Worm (Caenorhabditis elegans) whole organism, L3 larva: ENCODE results near the gene sto-3.
A peak's percentile ranks its signal among the peaks of the same experiment; 100 is the strongest.

Source experiments
- R02D3.7 ChIP-seq: fragments of 150-350 bp; optimal IDR thresholded peaks from 2 replicates; lab custom pipeline; 2014; ENCODE audit warnings: missing biosample characterization, missing genetic modification characterization
- ZK546.5 ChIP-seq: sonication (generic microtip); optimal IDR thresholded peaks from 2 replicates; lab custom pipeline; 2017; ENCODE audit warnings: missing biosample characterization, missing genetic modification characterization
- ama-1 ChIP-seq: fragments of 150-350 bp; optimal IDR thresholded peaks from 2 replicates; lab custom pipeline; 2018
- ceh-16 ChIP-seq: sonication (generic microtip); optimal IDR thresholded peaks from 2 replicates; lab custom pipeline; 2017; ENCODE audit warnings: missing biosample characterization, missing genetic modification characterization
- ceh-82 ChIP-seq: fragments of 150-350 bp; optimal IDR thresholded peaks from 2 replicates; lab custom pipeline; 2014; ENCODE audit warnings: missing biosample characterization, missing genetic modification characterization
- daf-12 ChIP-seq: fragments of 150-350 bp; optimal IDR thresholded peaks from 2 replicates; lab custom pipeline; 2014; ENCODE audit warnings: missing biosample characterization, missing genetic modification reagents, missing genetic modification characterization
- elt-1 ChIP-seq: fragments of 150-350 bp; optimal IDR thresholded peaks from 2 replicates; lab custom pipeline; 2014; ENCODE audit warnings: missing biosample characterization, missing genetic modification characterization
- elt-2 ChIP-seq: sonication (generic microtip); optimal IDR thresholded peaks from 2 replicates; lab custom pipeline; 2016; ENCODE audit warnings: missing genetic modification reagents, mild to moderate bottlenecking, missing genetic modification characterization, missing compliant biosample characterization
- eor-1 ChIP-seq, 2 experiments: fragments of 150-350 bp; optimal IDR thresholded peaks; 2 replicates each; lab custom pipeline; 2014 to 2018; ENCODE audit warnings: missing biosample characterization in 2 of 2, missing genetic modification characterization in 2 of 2
- fkh-10 ChIP-seq: sonication (generic microtip); optimal IDR thresholded peaks from 2 replicates; lab custom pipeline; 2017; ENCODE audit warnings: missing biosample characterization, missing genetic modification reagents, missing genetic modification characterization
- fkh-2 ChIP-seq: fragments of 150-350 bp; optimal IDR thresholded peaks from 2 replicates; lab custom pipeline; 2014; ENCODE audit warnings: missing biosample characterization, missing genetic modification reagents, missing genetic modification characterization
- fos-1 ChIP-seq: fragments of 150-350 bp; optimal IDR thresholded peaks from 2 replicates; lab custom pipeline; 2014; ENCODE audit warnings: missing biosample characterization, missing genetic modification characterization
- hmg-11 ChIP-seq: sonication (generic microtip); optimal IDR thresholded peaks from 2 replicates; lab custom pipeline; 2016; ENCODE audit warnings: missing genetic modification characterization, missing compliant biosample characterization
- jun-1 ChIP-seq: fragments of 150-350 bp; optimal IDR thresholded peaks from 2 replicates; lab custom pipeline; 2014; ENCODE audit warnings: missing biosample characterization, missing genetic modification reagents, missing genetic modification characterization
- lin-15B ChIP-seq: fragments of 150-350 bp; optimal IDR thresholded peaks from 2 replicates; lab custom pipeline; 2014; ENCODE audit warnings: missing biosample characterization, missing genetic modification characterization
- lsy-12 ChIP-seq: sonication (generic microtip); optimal IDR thresholded peaks from 2 replicates; lab custom pipeline; 2016; ENCODE audit warnings: mild to moderate bottlenecking, missing genetic modification characterization, missing compliant biosample characterization
- mdl-1 ChIP-seq: fragments of 150-350 bp; optimal IDR thresholded peaks from 2 replicates; lab custom pipeline; 2014; ENCODE audit warnings: missing biosample characterization, missing genetic modification characterization
- mml-1 ChIP-seq: fragments of 150-350 bp; sonication (generic microtip); optimal IDR thresholded peaks from 3 replicates; lab custom pipeline; 2014; ENCODE audit warnings: missing biosample characterization, missing genetic modification characterization
- nfya-1 ChIP-seq: sonication (generic microtip); optimal IDR thresholded peaks from 2 replicates; lab custom pipeline; 2017; ENCODE audit warnings: missing genetic modification characterization, mild to moderate bottlenecking, missing compliant biosample characterization, antibody characterized with exemption, moderate library complexity; ENCODE audit not compliant: insufficient read depth
- nhr-12 ChIP-seq: fragments of 150-350 bp; optimal IDR thresholded peaks from 2 replicates; lab custom pipeline; 2014; ENCODE audit warnings: missing biosample characterization, missing genetic modification characterization
- nhr-23 ChIP-seq: fragments of 150-350 bp; optimal IDR thresholded peaks from 2 replicates; lab custom pipeline; 2014; ENCODE audit warnings: missing biosample characterization, missing genetic modification reagents, missing genetic modification characterization
- nhr-237 ChIP-seq: fragments of 150-350 bp; optimal IDR thresholded peaks from 2 replicates; lab custom pipeline; 2014; ENCODE audit warnings: missing biosample characterization, missing genetic modification characterization
- nhr-25 ChIP-seq: sonication (generic microtip); optimal IDR thresholded peaks from 2 replicates; lab custom pipeline; 2017; ENCODE audit warnings: missing biosample characterization, missing genetic modification characterization
- nhr-28 ChIP-seq: fragments of 150-350 bp; optimal IDR thresholded peaks from 2 replicates; lab custom pipeline; 2014; ENCODE audit warnings: missing biosample characterization, missing genetic modification characterization
- nhr-43 ChIP-seq: sonication (generic microtip); optimal IDR thresholded peaks from 2 replicates; lab custom pipeline; 2016; ENCODE audit warnings: mild to moderate bottlenecking, missing genetic modification characterization, missing compliant biosample characterization; ENCODE audit not compliant: poor library complexity, severe bottlenecking
- nhr-67 ChIP-seq: fragments of 150-350 bp; optimal IDR thresholded peaks from 2 replicates; lab custom pipeline; 2014; ENCODE audit warnings: missing biosample characterization, missing genetic modification characterization
- nhr-76 ChIP-seq: fragments of 150-350 bp; sonication (generic microtip); optimal IDR thresholded peaks from 5 replicates; lab custom pipeline; 2014; ENCODE audit warnings: missing biosample characterization, missing genetic modification characterization
- nhr-77 ChIP-seq: fragments of 150-350 bp; optimal IDR thresholded peaks from 2 replicates; lab custom pipeline; 2014; ENCODE audit warnings: missing biosample characterization, missing genetic modification characterization
- pha-4 ChIP-seq: fragments of 150-350 bp; optimal IDR thresholded peaks from 2 replicates; lab custom pipeline; 2014; ENCODE audit warnings: missing biosample characterization, missing genetic modification reagents, missing genetic modification characterization
- pqm-1 ChIP-seq: fragments of 150-350 bp; optimal IDR thresholded peaks from 2 replicates; lab custom pipeline; 2017; ENCODE audit warnings: missing biosample characterization, missing genetic modification characterization, inconsistent platforms
- snpc-4 ChIP-seq: fragments of 150-350 bp; optimal IDR thresholded peaks from 2 replicates; lab custom pipeline; 2014; ENCODE audit warnings: missing biosample characterization, missing genetic modification characterization
- unc-39 ChIP-seq: sonication (generic microtip); optimal IDR thresholded peaks from 4 replicates; lab custom pipeline; 2017; ENCODE audit warnings: missing biosample characterization, missing genetic modification characterization
- unc-62 ChIP-seq: fragments of 150-350 bp; sonication (generic microtip); optimal IDR thresholded peaks from 4 replicates; lab custom pipeline; 2014; ENCODE audit warnings: missing biosample characterization, missing genetic modification reagents, missing genetic modification characterization
- zag-1 ChIP-seq: fragments of 150-350 bp; optimal IDR thresholded peaks from 2 replicates; lab custom pipeline; 2014; ENCODE audit warnings: missing biosample characterization, missing genetic modification characterization
- ztf-11 ChIP-seq: fragments of 150-350 bp; optimal IDR thresholded peaks from 2 replicates; lab custom pipeline; 2014; ENCODE audit warnings: missing biosample characterization, missing genetic modification characterization
- ztf-4 ChIP-seq: fragments of 150-350 bp; optimal IDR thresholded peaks from 2 replicates; lab custom pipeline; 2014; ENCODE audit warnings: missing biosample characterization, missing genetic modification characterization

Gene sto-3

ce11 chrX:11600488-11601106 lies 21.3 kb downstream of the sto-3 start:
- no peak for TF ChIP-seq fos-1 (tag; lab: Kevin White, UChicago)
- TF ChIP-seq ceh-16 (tag; lab: Kevin White, UChicago): no peak
- peak; percentile 38 for TF ChIP-seq hmg-11 (tag; lab: Kevin White, UChicago)
- no peak for TF ChIP-seq fkh-2 (tag; lab: Kevin White, UChicago)
- TF ChIP-seq elt-2 (tag; lab: Kevin White, UChicago): no peak
- no peak for TF ChIP-seq elt-1

ce11 chrX:11598839-11599238 lies 23.1 kb downstream of the sto-3 start:
- no peak for TF ChIP-seq mdl-1 (tag; lab: Kevin White, UChicago)

- TF ChIP-seq eor-1 (tag; optimal IDR thresholded peaks at IDR 0.05; lab: Kevin White, UChicago): no peak
- no peak for TF ChIP-seq nhr-28 (tag; lab: Kevin White, UChicago)
- no peak for TF ChIP-seq nhr-76
- TF ChIP-seq ZK546.5 (tag; lab: Kevin White, UChicago): no peak
- TF ChIP-seq R02D3.7: no peak
Observed at ce11 chrX:11596876-11597275, 25.0 kb downstream of the sto-3 start.

DNA sequence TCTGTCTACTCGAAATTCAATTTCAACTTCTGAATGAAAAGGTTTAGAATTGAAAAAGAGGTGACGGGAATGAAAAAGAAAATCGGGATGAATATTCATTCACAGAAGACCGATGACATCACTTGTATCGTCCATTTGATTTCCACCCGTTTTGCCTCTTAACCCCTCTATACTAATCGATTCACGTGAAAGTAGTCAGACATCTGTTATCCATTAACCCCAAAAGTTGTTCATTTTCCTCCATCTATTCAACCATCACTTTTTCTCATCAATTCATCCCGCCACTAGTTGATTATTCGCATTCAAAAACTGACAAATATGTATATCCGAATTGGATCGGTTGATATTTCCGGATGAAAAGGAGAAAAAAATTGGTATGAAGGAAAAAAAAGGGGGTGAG lies 29.4 kb downstream of the sto-3 start:
- no peak for TF ChIP-seq ztf-11 (tag; lab: Kevin White, UChicago)
- TF ChIP-seq ama-1 (lab: Kevin White, UChicago): no peak
- no peak for TF ChIP-seq nhr-25 (tag; lab: Kevin White, UChicago)
- no peak for TF ChIP-seq daf-12 (tag; lab: Kevin White, UChicago)
- TF ChIP-seq unc-62 (GFP tag; lab: Kevin White, UChicago): no peak
- no peak for TF ChIP-seq fkh-10 (GFP tag; lab: Kevin White, UChicago)
- no peak for TF ChIP-seq nhr-43 (tag; lab: Kevin White, UChicago)
- no peak for TF ChIP-seq eor-1 (tag; optimal IDR thresholded peaks at IDR 0.05; lab: Kevin White, UChicago)
- TF ChIP-seq zag-1 (tag; lab: Kevin White, UChicago): no peak
- no peak for TF ChIP-seq ztf-4 (tag; lab: Kevin White, UChicago)
- TF ChIP-seq nhr-12 (tag; lab: Kevin White, UChicago): no peak

ce11 chrX:11591620-11592019 lies 30.3 kb downstream of the sto-3 start, which contains the start of gene F52D10.2:
Gene F52D10.2, minus strand, starts transcription at chrX:11591720.
- no peak for TF ChIP-seq ceh-82 (tag; lab: Kevin White, UChicago)
- no peak for TF ChIP-seq mml-1
- TF ChIP-seq fos-1 (tag; lab: Kevin White, UChicago): no peak
- TF ChIP-seq nhr-76: no peak
- TF ChIP-seq jun-1 (tag; lab: Kevin White, UChicago): no peak
- TF ChIP-seq pha-4 (tag; lab: Kevin White, UChicago): no peak
- TF ChIP-seq lin-15B: no peak
- TF ChIP-seq lsy-12 (tag; lab: Kevin White, UChicago): no peak
- no peak for TF ChIP-seq mdl-1 (tag; lab: Kevin White, UChicago)
- no peak for TF ChIP-seq nhr-25 (tag; lab: Kevin White, UChicago)
- no peak for TF ChIP-seq pqm-1
- TF ChIP-seq nfya-1 (tag; lab: Kevin White, UChicago): no peak
- TF ChIP-seq, all 47 proteins: peak for 0

DNA sequence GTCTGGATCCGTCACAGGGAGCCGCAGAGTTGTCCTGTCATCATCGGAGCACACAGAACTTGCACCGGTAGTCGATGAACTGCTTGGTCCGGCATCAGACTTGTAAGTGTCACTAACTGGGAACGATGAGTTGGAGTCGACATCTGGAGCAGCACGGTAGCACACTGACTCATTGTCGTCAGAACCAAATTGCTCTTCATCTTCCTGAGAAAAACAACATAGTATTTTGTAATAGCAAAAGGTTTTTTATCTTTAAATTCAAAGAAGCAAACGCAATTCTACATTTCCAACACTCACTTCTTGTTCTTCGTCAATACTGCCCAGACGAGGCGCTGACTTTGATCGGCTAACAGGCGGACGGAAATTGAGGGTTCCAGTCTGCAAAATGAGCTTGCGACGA lies 31.4 kb downstream of the sto-3 start:
- TF ChIP-seq mdl-1 (tag; lab: Kevin White, UChicago) (no peak), ceh-82 (tag; lab: Kevin White, UChicago) (no peak), fkh-10 (GFP tag; lab: Kevin White, UChicago) (no peak), daf-12 (tag; lab: Kevin White, UChicago) (no peak), nhr-28 (tag; lab: Kevin White, UChicago) (no peak), snpc-4 (tag; lab: Kevin White, UChicago) (no peak), fkh-2 (tag; lab: Kevin White, UChicago) (no peak), nhr-67 (tag; lab: Kevin White, UChicago) (no peak), nhr-77 (tag; lab: Kevin White, UChicago) (no peak), ceh-16 (tag; lab: Kevin White, UChicago) (no peak), hmg-11 (tag; lab: Kevin White, UChicago) (no peak), R02D3.7 (no peak), ztf-4 (tag; lab: Kevin White, UChicago) (no peak), nhr-23 (no peak), unc-62 (GFP tag; lab: Kevin White, UChicago) (no peak), nhr-237 (tag; lab: Kevin White, UChicago) (no peak), unc-39 (tag; lab: Kevin White, UChicago) (no peak), nhr-43 (tag; lab: Kevin White, UChicago) (no peak), nfya-1 (tag; lab: Kevin White, UChicago) (no peak)
- TF ChIP-seq, all 47 proteins: peak for 0
